Fruit fly (Drosophila melanogaster) whole organism, embryonic: ENCODE measurements around the gene nenya.

Experiments used
- Adf1 ChIP-seq: fragments of 200-800 bp; sonication (Bioruptor generic); IDR thresholded peaks from 2 replicates; pipeline ENCODE4 v1.3.6; 2022; ENCODE audit warnings: missing biosample characterization, missing genetic modification characterization
- CG10209 ChIP-seq: fragments of 200-800 bp; sonication (Bioruptor generic); optimal IDR thresholded peaks from 3 replicates; lab custom pipeline; 2017; ENCODE audit warnings: missing biosample characterization, mild to moderate bottlenecking, missing genetic modification characterization, missing genetic modification reagents
- CG10543 ChIP-seq: fragments of 200-800 bp; sonication (Bioruptor generic); optimal IDR thresholded peaks from 3 replicates; lab custom pipeline; 2017; ENCODE audit warnings: missing biosample characterization, mild to moderate bottlenecking, missing genetic modification characterization, moderate library complexity
- CG11723 ChIP-seq: fragments of 200-800 bp; sonication (Bioruptor generic); optimal IDR thresholded peaks from 2 replicates; lab custom pipeline; 2017; ENCODE audit warnings: missing biosample characterization, mild to moderate bottlenecking, missing genetic modification characterization
- CG12391 ChIP-seq: fragments of 200-800 bp; sonication (Bioruptor generic); optimal IDR thresholded peaks from 3 replicates; lab custom pipeline; 2018; ENCODE audit warnings: missing biosample characterization, mild to moderate bottlenecking, missing genetic modification characterization, moderate library complexity
- CG12769 ChIP-seq: fragments of 200-800 bp; sonication (Bioruptor generic); optimal IDR thresholded peaks from 2 replicates; lab custom pipeline; 2019; ENCODE audit warnings: missing biosample characterization, mild to moderate bottlenecking, missing genetic modification characterization, moderate library complexity
- CG13624 ChIP-seq: fragments of 200-800 bp; sonication (Bioruptor generic); optimal IDR thresholded peaks from 2 replicates; lab custom pipeline; 2016; ENCODE audit warnings: missing biosample characterization, missing genetic modification characterization
- CG13775 ChIP-seq: fragments of 200-800 bp; sonication (Bioruptor generic); optimal IDR thresholded peaks from 3 replicates; lab custom pipeline; 2017; ENCODE audit warnings: missing biosample characterization, mild to moderate bottlenecking, missing genetic modification characterization
- CG17361 ChIP-seq: fragments of 200-800 bp; sonication (Bioruptor generic); IDR thresholded peaks from 3 replicates; pipeline ENCODE4 v1.3.6; 2022; ENCODE audit warnings: missing biosample characterization, missing genetic modification characterization
- CG2120 ChIP-seq: fragments of 200-800 bp; sonication (Bioruptor generic); optimal IDR thresholded peaks from 3 replicates; lab custom pipeline; 2016; ENCODE audit warnings: missing biosample characterization, missing genetic modification characterization
- CG2199 ChIP-seq: fragments of 200-800 bp; sonication (Bioruptor generic); IDR thresholded peaks from 3 replicates; pipeline ENCODE4 v1.3.6; 2022; ENCODE audit warnings: missing biosample characterization, missing genetic modification characterization
- CG31388 ChIP-seq: fragments of 200-800 bp; sonication (Bioruptor generic); optimal IDR thresholded peaks from 2 replicates; lab custom pipeline; 2016; ENCODE audit warnings: missing biosample characterization, missing genetic modification characterization
- CG34224 ChIP-seq: fragments of 200-800 bp; sonication (Bioruptor generic); IDR thresholded peaks from 3 replicates; pipeline ENCODE4 v1.3.6; 2022; ENCODE audit warnings: missing biosample characterization, missing genetic modification characterization; ENCODE audit not compliant: partially characterized antibody
- CG34376 ChIP-seq: fragments of 200-800 bp; sonication (Bioruptor generic); optimal IDR thresholded peaks from 2 replicates; lab custom pipeline; 2018; ENCODE audit warnings: missing biosample characterization, mild to moderate bottlenecking, missing genetic modification characterization
- CG34422 ChIP-seq: fragments of 200-800 bp; sonication (Bioruptor generic); IDR thresholded peaks from 3 replicates; pipeline ENCODE4 v1.3.6; 2022; ENCODE audit warnings: missing biosample characterization, missing genetic modification characterization
- CG6254 ChIP-seq: fragments of 200-800 bp; sonication (Bioruptor generic); optimal IDR thresholded peaks from 3 replicates; lab custom pipeline; 2017; ENCODE audit warnings: mild to moderate bottlenecking, missing biosample characterization, missing genetic modification reagents, missing genetic modification characterization
- CG9437 ChIP-seq: fragments of 200-800 bp; sonication (Bioruptor generic); optimal IDR thresholded peaks from 2 replicates; lab custom pipeline; 2018; ENCODE audit warnings: missing biosample characterization, mild to moderate bottlenecking, missing genetic modification characterization
- CG9727 ChIP-seq: fragments of 200-800 bp; sonication (Bioruptor generic); optimal IDR thresholded peaks from 3 replicates; lab custom pipeline; 2017; ENCODE audit warnings: missing biosample characterization, mild to moderate bottlenecking, missing genetic modification characterization
- CoRest ChIP-seq: fragments of 200-800 bp; sonication (Bioruptor generic); optimal IDR thresholded peaks from 3 replicates; lab custom pipeline; 2018; ENCODE audit warnings: missing biosample characterization, mild to moderate bottlenecking, missing genetic modification characterization, moderate library complexity
- D19A ChIP-seq: fragments of 200-800 bp; optimal IDR thresholded peaks from 3 replicates; lab custom pipeline; 2019; ENCODE audit warnings: missing biosample characterization, mild to moderate bottlenecking, missing genetic modification characterization, moderate library complexity
- Drgx ChIP-seq: fragments of 200-800 bp; sonication (Bioruptor generic); IDR thresholded peaks from 2 replicates; pipeline ENCODE4 v1.3.6; 2022; ENCODE audit warnings: missing biosample characterization, missing genetic modification characterization
- Ets65A ChIP-seq: fragments of 200-800 bp; sonication (Bioruptor generic); peaks from one replicate; lab custom pipeline; 2016; ENCODE audit warnings: missing biosample characterization, missing genetic modification characterization
- Hmr ChIP-seq: fragments of 200-800 bp; sonication (Bioruptor generic); optimal IDR thresholded peaks from 3 replicates; lab custom pipeline; 2017; ENCODE audit warnings: mild to moderate bottlenecking, missing biosample characterization, missing genetic modification reagents, missing genetic modification characterization
- Med ChIP-seq: fragments of 200-800 bp; sonication (Bioruptor generic); peaks from one replicate; lab custom pipeline; 2016; ENCODE audit warnings: missing biosample characterization, missing genetic modification characterization, mild to moderate bottlenecking, inconsistent platforms, moderate library complexity
- Ptx1 ChIP-seq: fragments of 200-800 bp; sonication (Bioruptor generic); IDR thresholded peaks from 2 replicates; pipeline ENCODE4 v1.3.6; 2022; ENCODE audit warnings: missing biosample characterization, missing genetic modification characterization
- Sox100B ChIP-seq: fragments of 200-800 bp; sonication (Bioruptor generic); optimal IDR thresholded peaks from 3 replicates; lab custom pipeline; 2018; ENCODE audit warnings: missing biosample characterization, mild to moderate bottlenecking, missing genetic modification characterization
- bowl ChIP-seq: fragments of 200-800 bp; sonication (Bioruptor generic); IDR thresholded peaks from 2 replicates; pipeline ENCODE4 v1.3.6; 2022; ENCODE audit warnings: missing biosample characterization, missing genetic modification characterization
- crc ChIP-seq: fragments of 200-800 bp; sonication (Bioruptor generic); optimal IDR thresholded peaks from 2 replicates; lab custom pipeline; 2016; ENCODE audit warnings: missing biosample characterization, missing genetic modification characterization
- cwo ChIP-seq: fragments of 200-800 bp; sonication (Bioruptor generic); optimal IDR thresholded peaks from 3 replicates; lab custom pipeline; 2017; ENCODE audit warnings: missing biosample characterization, missing genetic modification characterization, mild to moderate bottlenecking, moderate library complexity, missing genetic modification reagents
- dysf ChIP-seq: fragments of 200-800 bp; sonication (Bioruptor generic); IDR thresholded peaks from 3 replicates; pipeline ENCODE4 v1.3.6; 2022; ENCODE audit warnings: missing biosample characterization, missing genetic modification characterization
- exex ChIP-seq: fragments of 200-800 bp; sonication (Bioruptor generic); optimal IDR thresholded peaks from 4 replicates; lab custom pipeline; 2018; ENCODE audit warnings: missing biosample characterization, mild to moderate bottlenecking, missing genetic modification characterization, moderate library complexity
- ftz-f1 ChIP-seq: fragments of 200-800 bp; sonication (Bioruptor generic); optimal IDR thresholded peaks from 2 replicates; lab custom pipeline; 2016; ENCODE audit warnings: missing biosample characterization, missing genetic modification characterization
- grau ChIP-seq: fragments of 200-800 bp; optimal IDR thresholded peaks from 3 replicates; lab custom pipeline; 2019; ENCODE audit warnings: missing biosample characterization, mild to moderate bottlenecking, missing genetic modification characterization, moderate library complexity
- h ChIP-seq: fragments of >200 bp; optimal IDR thresholded peaks from 2 replicates; lab custom pipeline; 2017
- hkb ChIP-seq, 2 experiments: fragments of 200-800 bp in 1 of 2; fragments of >200 bp in 1 of 2; sonication (Bioruptor generic) in 1 of 2; IDR thresholded peaks in 1 of 2; optimal IDR thresholded peaks in 1 of 2; 2 replicates each; pipeline versions ENCODE4 v1.3.6 to Lab custom; 2017 to 2022; ENCODE audit warnings: missing biosample characterization in 1 of 2, missing genetic modification characterization in 1 of 2
- ken ChIP-seq: fragments of 200-800 bp; sonication (Bioruptor generic); IDR thresholded peaks from 3 replicates; pipeline ENCODE4 v1.3.6; 2022; ENCODE audit warnings: missing biosample characterization, missing genetic modification characterization
- mam ChIP-seq: fragments of 200-800 bp; sonication (Bioruptor generic); optimal IDR thresholded peaks from 3 replicates; lab custom pipeline; 2016; ENCODE audit warnings: missing biosample characterization, missing genetic modification characterization
- mirr ChIP-seq: fragments of 200-800 bp; sonication (Bioruptor generic); optimal IDR thresholded peaks from 3 replicates; lab custom pipeline; 2018; ENCODE audit warnings: missing biosample characterization, mild to moderate bottlenecking, missing genetic modification characterization
- nau ChIP-seq: fragments of 200-800 bp; sonication (Bioruptor generic); optimal IDR thresholded peaks from 3 replicates; lab custom pipeline; 2017; ENCODE audit warnings: missing biosample characterization, mild to moderate bottlenecking, missing genetic modification characterization, missing genetic modification reagents
- nmo ChIP-seq: fragments of 200-800 bp; sonication (Bioruptor generic); optimal IDR thresholded peaks from 2 replicates; lab custom pipeline; 2018; ENCODE audit warnings: missing biosample characterization, mild to moderate bottlenecking, missing genetic modification characterization, moderate library complexity
- phol ChIP-seq: fragments of 200-800 bp; sonication (Bioruptor generic); optimal IDR thresholded peaks from 3 replicates; lab custom pipeline; 2018; ENCODE audit warnings: missing biosample characterization, mild to moderate bottlenecking, missing genetic modification characterization, moderate library complexity
- rib ChIP-seq: fragments of 200-800 bp; sonication (Bioruptor generic); IDR thresholded peaks from 2 replicates; pipeline ENCODE4 v1.3.6; 2022; ENCODE audit warnings: missing biosample characterization, missing genetic modification characterization
- schlank ChIP-seq: fragments of 200-800 bp; sonication (Bioruptor generic); optimal IDR thresholded peaks from 2 replicates; lab custom pipeline; 2018; ENCODE audit warnings: missing biosample characterization, mild to moderate bottlenecking, missing genetic modification characterization
- sens ChIP-seq: fragments of 200-800 bp; sonication (Bioruptor generic); peaks from one replicate; lab custom pipeline; 2016; ENCODE audit warnings: missing biosample characterization, missing genetic modification characterization
- sisA ChIP-seq: fragments of 200-800 bp; sonication (Bioruptor generic); IDR thresholded peaks from 2 replicates; pipeline ENCODE4 v1.3.6; 2022; ENCODE audit warnings: missing biosample characterization, missing genetic modification characterization
- stwl ChIP-seq: fragments of 200-800 bp; sonication (Bioruptor generic); optimal IDR thresholded peaks from 3 replicates; lab custom pipeline; 2018; ENCODE audit warnings: missing biosample characterization, mild to moderate bottlenecking, missing genetic modification characterization, moderate library complexity

Gene nenya

DNA sequence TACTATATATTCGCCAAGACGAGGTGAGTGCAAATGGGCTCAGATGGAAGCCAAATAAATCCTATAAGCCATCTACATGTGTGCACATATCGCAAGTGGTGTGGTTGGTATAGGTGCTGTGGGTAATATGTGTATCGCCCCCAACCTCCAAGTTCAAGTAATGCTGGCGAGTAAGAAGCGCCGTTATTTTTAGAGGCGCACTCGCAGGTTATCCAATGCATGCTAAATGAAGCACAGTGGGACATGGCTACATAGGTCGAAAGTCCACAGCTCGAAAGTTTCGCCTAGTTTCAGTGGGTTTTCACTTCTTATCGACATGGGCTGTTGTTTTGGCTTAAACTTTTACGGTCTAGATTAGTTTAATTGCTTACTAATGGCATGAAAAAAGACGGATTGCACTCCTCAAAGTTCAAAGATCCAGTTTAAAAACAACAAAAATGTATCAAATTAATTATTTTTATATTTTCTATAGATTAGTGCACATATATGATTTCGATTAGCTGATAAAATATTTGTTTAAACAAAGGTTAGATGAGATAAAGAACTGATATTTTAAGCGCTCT, 1.9 kb downstream of the nenya start:
- TF ChIP-seq ftz-f1 (GFP tag; lab: Kevin White, UChicago) (no peak), CG10209 (no peak), dysf (GFP tag; lab: Robert Waterston, UW) (0 out of 3 replicates have a peak, but pooled peaks have one; percentile 14), h (lab: Kevin White, UChicago) (no peak), mam (GFP tag; lab: Kevin White, UChicago) (no peak), phol (no peak), sisA (GFP tag; lab: Robert Waterston, UW) (no peak), CG34224 (GFP tag; lab: Robert Waterston, UW) (no peak), Med (peak; percentile 72), CG11723 (GFP tag; lab: Kevin White, UChicago) (no peak), Drgx (GFP tag; lab: Robert Waterston, UW) (0 out of 2 replicates have a peak, but pooled peaks have one; percentile 6), hkb (optimal IDR thresholded peaks at IDR 0.05; lab: Kevin White, UChicago) (no peak), hkb (GFP tag; IDR thresholded peaks at IDR 0.05; lab: Robert Waterston, UW) (no peak), CG9437 (peak; percentile 17), CG9727 (GFP tag; lab: Kevin White, UChicago) (no peak), CG12391 (tag; lab: Kevin White, UChicago) (no peak), CoRest (tag; lab: Kevin White, UChicago) (peak; percentile 22), CG31388 (GFP tag; lab: Kevin White, UChicago) (no peak), sens (GFP tag; lab: Kevin White, UChicago) (peak; percentile 71), nmo (GFP tag; lab: Kevin White, UChicago) (peak; percentile 6), exex (tag; lab: Kevin White, UChicago) (peak; percentile 24), grau (tag; lab: Kevin White, UChicago) (peak; percentile 41), Ets65A (GFP tag; lab: Kevin White, UChicago) (peak; percentile 64), nau (no peak), D19A (tag; lab: Kevin White, UChicago) (no peak), Ptx1 (GFP tag; lab: Robert Waterston, UW) (no peak), CG17361 (GFP tag; lab: Robert Waterston, UW) (0 out of 3 replicates have a peak, but pooled peaks have one; percentile 34)
- TF ChIP-seq, all 482 proteins: peak for 11

dm6 chr3R:27925000-27925970, 2.7 kb downstream of the nenya start, which contains the start of gene mino:
mino (plus strand) TSS chr3R:27925191.
- no peak for TF ChIP-seq Sox100B
- peak; percentile 45 for TF ChIP-seq sens (GFP tag; lab: Kevin White, UChicago)
- TF ChIP-seq crc (GFP tag; lab: Kevin White, UChicago) = no peak
- peak; percentile 23 for TF ChIP-seq CG12769 (tag; lab: Kevin White, UChicago)
- 0 out of 3 replicates have a peak, but pooled peaks have one; percentile 16 for TF ChIP-seq CG34224 (GFP tag; lab: Robert Waterston, UW)
- no peak for TF ChIP-seq bowl (GFP tag; lab: Robert Waterston, UW)
- 0 out of 3 replicates have a peak, but pooled peaks have one; percentile 40 for TF ChIP-seq CG2199 (GFP tag; lab: Robert Waterston, UW)
- no peak for TF ChIP-seq CG6254 (GFP tag; lab: Kevin White, UChicago)
- TF ChIP-seq CG34376 = peak; percentile 80
- peak; percentile 40; the same call in 1 of the 2 replicates for TF ChIP-seq Adf1 (GFP tag; lab: Robert Waterston, UW)
- TF ChIP-seq cwo = peak; percentile 20
- TF ChIP-seq CG34422 (GFP tag; lab: Robert Waterston, UW) = peak; percentile 21; the same call in 1 of the 3 replicates
- TF ChIP-seq CG10543 (GFP tag; lab: Kevin White, UChicago) = peak; percentile 83
- peak; percentile 33; the same call in 1 of the 2 replicates for TF ChIP-seq rib
- peak; percentile 4 for TF ChIP-seq Hmr
- TF ChIP-seq stwl (tag; lab: Kevin White, UChicago) = no peak
- TF ChIP-seq ken (GFP tag; lab: Robert Waterston, UW) = 0 out of 3 replicates have a peak, but pooled peaks have one; percentile 21
- peak; percentile 15 for TF ChIP-seq mirr (GFP tag; lab: Kevin White, UChicago)
- peak; percentile 57 for TF ChIP-seq CG13624 (GFP tag; lab: Kevin White, UChicago)
- no peak for TF ChIP-seq CG2120 (GFP tag; lab: Kevin White, UChicago)
- TF ChIP-seq CG13775 (GFP tag; lab: Kevin White, UChicago) = peak; percentile 20
- TF ChIP-seq schlank (tag; lab: Kevin White, UChicago) = peak; percentile 3
